Fruit fly (Drosophila melanogaster) whole organism, wandering third instar larva: ENCODE data around the gene CG13047.
A peak's percentile ranks its signal among the peaks of the same experiment; 100 is the strongest.

ENCODE experiments used
- CG9705 ChIP-seq: fragments of 200-800 bp; sonication (Bioruptor generic); optimal IDR thresholded peaks from 2 replicates; lab custom pipeline; 2018; ENCODE audit warnings: missing biosample characterization, mild to moderate bottlenecking, missing genetic modification characterization
- CrebA ChIP-seq: fragments of 200-800 bp; sonication (Bioruptor generic); optimal IDR thresholded peaks from 2 replicates; lab custom pipeline; 2016; ENCODE audit warnings: missing biosample characterization, mild to moderate bottlenecking, missing genetic modification characterization, borderline replicate concordance
- Dfd ChIP-seq: fragments of >200 bp; optimal IDR thresholded peaks from 2 replicates; lab custom pipeline; 2017; ENCODE audit warnings: missing biosample characterization, missing genetic modification characterization
- Dif ChIP-seq: fragments of 200-275, 200-300 bp; sonication (Bioruptor generic); optimal IDR thresholded peaks from 2 replicates; lab custom pipeline; 2018; ENCODE audit warnings: missing biosample characterization, missing genetic modification characterization; ENCODE audit not compliant: partially characterized antibody
- GATAd ChIP-seq: sonication (Bioruptor generic); optimal IDR thresholded peaks from 2 replicates; lab custom pipeline; 2016; ENCODE audit warnings: missing biosample characterization, missing genetic modification characterization
- HLH106 ChIP-seq: fragments of 200-800 bp; optimal IDR thresholded peaks from 3 replicates; lab custom pipeline; 2019; ENCODE audit warnings: missing biosample characterization, mild to moderate bottlenecking, missing genetic modification characterization, moderate library complexity
- Hnf4 ChIP-seq: fragments of 200-800 bp; sonication (Bioruptor generic); optimal IDR thresholded peaks from 2 replicates; lab custom pipeline; 2016; ENCODE audit warnings: missing biosample characterization, mild to moderate bottlenecking, missing genetic modification characterization
- Hr78 ChIP-seq: fragments of >200 bp; optimal IDR thresholded peaks from 2 replicates; lab custom pipeline; 2017; ENCODE audit warnings: missing biosample characterization, missing genetic modification characterization
- Hr83 ChIP-seq: fragments of 200-300 bp; sonication (Bioruptor generic); optimal IDR thresholded peaks from 2 replicates; lab custom pipeline; 2016; ENCODE audit warnings: missing biosample characterization, mild to moderate bottlenecking, missing genetic modification characterization, moderate library complexity; ENCODE audit not compliant: poor library complexity, severe bottlenecking
- Mio ChIP-seq: sonication (Bioruptor generic); optimal IDR thresholded peaks from 2 replicates; lab custom pipeline; 2016; ENCODE audit warnings: missing biosample characterization, missing genetic modification characterization
- Myc ChIP-seq: fragments of >200 bp; optimal IDR thresholded peaks from 2 replicates; lab custom pipeline; 2017
- N ChIP-seq: fragments of >200 bp; optimal IDR thresholded peaks from 2 replicates; lab custom pipeline; 2018; ENCODE audit warnings: missing biosample characterization, missing external identifiers, missing genetic modification characterization
- OdsH ChIP-seq: fragments of 200-800 bp; sonication (Bioruptor generic); optimal IDR thresholded peaks from 2 replicates; lab custom pipeline; 2016; ENCODE audit warnings: missing biosample characterization, mild to moderate bottlenecking, missing genetic modification characterization
- Rel ChIP-seq, 2 experiments: fragments of 200-800 bp; sonication (Bioruptor generic) in 1 of 2; optimal IDR thresholded peaks; 2 replicates in 1 of 2; 3 replicates in 1 of 2; lab custom pipeline; 2016 to 2019; ENCODE audit warnings: mild to moderate bottlenecking in 2 of 2, missing biosample characterization in 2 of 2, missing genetic modification characterization in 2 of 2, moderate library complexity in 1 of 2
- Sp1 ChIP-seq: fragments of 200-800 bp; sonication (Bioruptor generic); optimal IDR thresholded peaks from 3 replicates; lab custom pipeline; 2019; ENCODE audit warnings: missing biosample characterization, mild to moderate bottlenecking, missing genetic modification characterization, moderate library complexity
- Vsx2 ChIP-seq: fragments of 200-300, 225-300 bp; sonication (Bioruptor generic); optimal IDR thresholded peaks from 2 replicates; lab custom pipeline; 2018; ENCODE audit warnings: missing biosample characterization, missing genetic modification characterization; ENCODE audit not compliant: partially characterized antibody
- br ChIP-seq: fragments of 200-800 bp; sonication (Bioruptor generic); optimal IDR thresholded peaks from 2 replicates; lab custom pipeline; 2016; ENCODE audit warnings: missing biosample characterization, missing genetic modification characterization
- brk ChIP-seq: fragments of 200-800 bp; sonication (Bioruptor generic); optimal IDR thresholded peaks from 2 replicates; lab custom pipeline; 2016; ENCODE audit warnings: missing biosample characterization, mild to moderate bottlenecking, missing genetic modification characterization
- dl ChIP-seq, 2 experiments: fragments of 175-275, 200-275 bp in 1 of 2; fragments of 200-275 bp in 1 of 2; sonication (Bioruptor generic); optimal IDR thresholded peaks; lab custom pipeline; 2018; ENCODE audit warnings: mild to moderate bottlenecking in 2 of 2, missing biosample characterization in 2 of 2, missing genetic modification characterization in 2 of 2, moderate library complexity in 2 of 2; ENCODE audit not compliant: partially characterized antibody in 2 of 2, insufficient read depth in 1 of 2
- dmrt93B ChIP-seq: fragments of 200-800 bp; sonication (Bioruptor generic); optimal IDR thresholded peaks from 2 replicates; lab custom pipeline; 2018; ENCODE audit warnings: missing biosample characterization, mild to moderate bottlenecking, missing genetic modification characterization
- dsf ChIP-seq: sonication (Bioruptor generic); optimal IDR thresholded peaks from 2 replicates; lab custom pipeline; 2016; ENCODE audit warnings: missing biosample characterization, missing genetic modification characterization, borderline replicate concordance
- ey ChIP-seq: fragments of 200-800 bp; sonication (Bioruptor generic); optimal IDR thresholded peaks from 2 replicates; lab custom pipeline; 2016; ENCODE audit warnings: missing biosample characterization, missing genetic modification characterization
- foxo ChIP-seq, 2 experiments: fragments of 200-800 bp; sonication (Bioruptor generic); optimal IDR thresholded peaks; 2 replicates in 1 of 2; 3 replicates in 1 of 2; lab custom pipeline; 2016 to 2017; ENCODE audit warnings: missing biosample characterization in 2 of 2, missing genetic modification characterization in 2 of 2
- h ChIP-seq: fragments of 200-800 bp; sonication (Bioruptor generic); optimal IDR thresholded peaks from 3 replicates; lab custom pipeline; 2016; ENCODE audit warnings: missing biosample characterization, mild to moderate bottlenecking, missing genetic modification characterization
- jim ChIP-seq: fragments of 175-275, 200-325 bp; sonication (Bioruptor generic); optimal IDR thresholded peaks from 2 replicates; lab custom pipeline; 2016; ENCODE audit warnings: missing biosample characterization, mild to moderate bottlenecking, missing genetic modification characterization
- lola ChIP-seq: fragments of >200 bp; optimal IDR thresholded peaks from 2 replicates; lab custom pipeline; 2017; ENCODE audit warnings: missing biosample characterization, missing genetic modification characterization
- psq ChIP-seq: fragments of 200-800 bp; sonication (Bioruptor generic); optimal IDR thresholded peaks from 3 replicates; lab custom pipeline; 2017; ENCODE audit warnings: missing biosample characterization, mild to moderate bottlenecking, missing genetic modification characterization, moderate library complexity
- rgr ChIP-seq: fragments of 200-800 bp; sonication (Bioruptor generic); optimal IDR thresholded peaks from 3 replicates; lab custom pipeline; 2016; ENCODE audit warnings: missing biosample characterization, mild to moderate bottlenecking, missing genetic modification characterization
- sage ChIP-seq: fragments of 200-800 bp; sonication (Bioruptor generic); optimal IDR thresholded peaks from 2 replicates; lab custom pipeline; 2016; ENCODE audit warnings: missing biosample characterization, mild to moderate bottlenecking, missing genetic modification characterization
- sv ChIP-seq: fragments of 200-800 bp; sonication (Bioruptor generic); optimal IDR thresholded peaks from 3 replicates; lab custom pipeline; 2016; ENCODE audit warnings: missing biosample characterization, missing genetic modification characterization
- tai ChIP-seq: sonication (Bioruptor generic); optimal IDR thresholded peaks from 2 replicates; lab custom pipeline; 2016; ENCODE audit warnings: missing biosample characterization, missing genetic modification characterization
- woc ChIP-seq: sonication (Bioruptor generic); optimal IDR thresholded peaks from 2 replicates; lab custom pipeline; 2016; ENCODE audit warnings: missing biosample characterization, mild to moderate bottlenecking, missing genetic modification characterization

Gene CG13047

dm6 chr3L:16279987-16280454 lies 5.2 kb downstream of the CG13047 start, which contains the start of gene CG13064:
Gene CG13064 (plus strand): TSS chr3L:16280404.
- peak; percentile 70 for TF ChIP-seq Vsx2 (GFP tag; lab: Kevin White, UChicago)
- no peak for TF ChIP-seq Mio (GFP tag; lab: Kevin White, UChicago)

dm6 chr3L:16279171-16279570 lies 6.0 kb downstream of the CG13047 start, which contains the start of gene CG13050:
Gene CG13050 (minus strand): TSS chr3L:16279271.
- TF ChIP-seq rgr (GFP tag; lab: Kevin White, UChicago) (no peak), OdsH (GFP tag; lab: Kevin White, UChicago) (no peak), Sp1 (no peak), Dfd (no peak), GATAd (no peak), Vsx2 (GFP tag; lab: Kevin White, UChicago) (no peak)

dm6 chr3L:16277135-16277534 lies 8.1 kb downstream of the CG13047 start, which contains the start of gene CG13065:
Gene CG13065 (plus strand): TSS chr3L:16277435.
- TF ChIP-seq psq (no peak), Dif (no peak)

dm6 chr3L:16275391-16276017 lies 9.7 kb downstream of the CG13047 start:
- TF ChIP-seq Hnf4 (GFP tag; lab: Kevin White, UChicago) (no peak), br (GFP tag; lab: Kevin White, UChicago) (no peak), sv (GFP tag; lab: Kevin White, UChicago) (no peak), Sp1 (no peak), Vsx2 (GFP tag; lab: Kevin White, UChicago) (no peak), dmrt93B (GFP tag; lab: Kevin White, UChicago) (no peak), Hr78 (GFP tag; lab: Kevin White, UChicago) (no peak), Rel (GFP tag; optimal IDR thresholded peaks at IDR 0.05; lab: Kevin White, UChicago) (no peak), Rel (tag; optimal IDR thresholded peaks at IDR 0.05; lab: Kevin White, UChicago) (no peak), sage (no peak), OdsH (GFP tag; lab: Kevin White, UChicago) (no peak), jim (no peak), Dfd (no peak), lola (GFP tag; lab: Kevin White, UChicago) (no peak), CrebA (no peak), HLH106 (tag; lab: Kevin White, UChicago) (no peak)

- TF ChIP-seq Dif (no peak), h (GFP tag; lab: Kevin White, UChicago) (no peak), N (GFP tag; lab: Kevin White, UChicago) (no peak), HLH106 (tag; lab: Kevin White, UChicago) (no peak), Myc (lab: Kevin White, UChicago) (no peak), CG9705 (GFP tag; lab: Kevin White, UChicago) (no peak), foxo (GFP tag; optimal IDR thresholded peaks at IDR 0.05; lab: Kevin White, UChicago) (no peak), Hr78 (GFP tag; lab: Kevin White, UChicago) (no peak), dl (GFP tag; optimal IDR thresholded peaks at IDR 0.05; lab: Kevin White, UChicago; ENCODE audit: insufficient read depth in 1 of 2, partially characterized antibody in 2 of 2) (no peak), jim (no peak), dsf (GFP tag; lab: Kevin White, UChicago) (no peak), brk (no peak), Hr83 (GFP tag; lab: Kevin White, UChicago) (no peak), lola (GFP tag; lab: Kevin White, UChicago) (no peak), ey (no peak), woc (no peak), rgr (GFP tag; lab: Kevin White, UChicago) (no peak), tai (GFP tag; lab: Kevin White, UChicago) (no peak), Dfd (no peak)
These were observed 12.7 kb downstream of the CG13047 start, which contains the start of gene CG13066 for dm6 chr3L:16272338-16272959. Gene CG13066 (plus strand): TSS chr3L:16272909.
